Worm (Caenorhabditis elegans): Measurements from ENCODE around the gene sax-1.

The sax-1 gene

DNA sequence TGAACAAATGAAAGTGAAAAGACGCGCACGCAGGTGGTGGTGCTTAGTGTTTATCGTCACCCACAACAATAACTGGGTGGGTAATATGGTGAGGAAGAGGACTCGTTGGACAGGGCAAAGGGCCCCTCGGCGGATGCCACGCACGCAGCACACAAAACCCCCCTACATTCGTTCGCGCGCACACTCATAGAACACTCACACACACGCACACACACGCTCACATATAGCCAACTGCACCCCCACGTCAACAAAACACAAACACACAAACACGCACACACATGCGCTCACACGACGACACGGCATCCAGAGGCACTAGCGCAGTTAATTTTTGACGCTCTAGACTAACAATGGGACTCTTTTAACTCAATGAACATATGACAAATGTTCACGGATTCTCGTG, 44.2 kb upstream of the sax-1 start (continued):
- TF ChIP-seq fos-1 (tag; optimal IDR thresholded peaks at IDR 0.05): no peak
- no peak for TF ChIP-seq Y5F2A.4 (GFP tag; optimal IDR thresholded peaks at IDR 0.05)
- no peak for TF ChIP-seq nhr-76 (tag; optimal IDR thresholded peaks at IDR 0.05)
- TF ChIP-seq ctbp-1 (GFP tag; IDR thresholded peaks at IDR 0.05): peak; percentile 77
- no peak for TF ChIP-seq unc-39 (tag; optimal IDR thresholded peaks at IDR 0.05)
- no peak for TF ChIP-seq ceh-62 (tag; optimal IDR thresholded peaks at IDR 0.05)
- no peak for TF ChIP-seq T20F7.1 (GFP tag; optimal IDR thresholded peaks at IDR 0.05)
- TF ChIP-seq ZK337.2 (GFP tag; IDR thresholded peaks at IDR 0.05): no peak
- no peak for TF ChIP-seq daf-19 (GFP tag; conservative IDR thresholded peaks at IDR 0.05)
- peak; percentile 58; the same call in 1 of the 2 replicates for TF ChIP-seq vab-7 (GFP tag; IDR thresholded peaks at IDR 0.05)
- TF ChIP-seq zip-11 (GFP tag; IDR thresholded peaks at IDR 0.05): no peak
- no peak for TF ChIP-seq lin-15B (tag; optimal IDR thresholded peaks at IDR 0.05)
- TF ChIP-seq ces-1 (GFP tag; optimal IDR thresholded peaks at IDR 0.05): no peak
- TF ChIP-seq nhr-77 (tag; optimal IDR thresholded peaks at IDR 0.05): no peak
- TF ChIP-seq zag-1 (tag; optimal IDR thresholded peaks at IDR 0.05): no peak
- no peak for TF ChIP-seq Y75B8A.6 (GFP tag; IDR thresholded peaks at IDR 0.05)
- TF ChIP-seq nhr-41 (GFP tag; IDR thresholded peaks at IDR 0.05): no peak
- peak in 1 of 2 experiments; percentile 69 for TF ChIP-seq daf-16 (GFP tag; optimal IDR thresholded peaks at IDR 0.05)
- TF ChIP-seq daf-16 (tag; optimal IDR thresholded peaks at IDR 0.05): no peak
- no peak for TF ChIP-seq lin-13 (GFP tag; optimal IDR thresholded peaks at IDR 0.05)
- no peak for TF ChIP-seq nhr-42 (GFP tag; IDR thresholded peaks at IDR 0.05)
- TF ChIP-seq nhr-10 (tag; optimal IDR thresholded peaks at IDR 0.05): no peak
- no peak for TF ChIP-seq Y48G9A.11 (GFP tag; IDR thresholded peaks at IDR 0.05)
- TF ChIP-seq lin-39 (tag; optimal IDR thresholded peaks at IDR 0.05): no peak
- TF ChIP-seq spr-1 (tag; optimal IDR thresholded peaks at IDR 0.05): no peak
- TF ChIP-seq php-3 (GFP tag; IDR thresholded peaks at IDR 0.05): no peak
- no peak for TF ChIP-seq snpc-1.2 (GFP tag; IDR thresholded peaks at IDR 0.05)
- no peak for TF ChIP-seq tag-97 (GFP tag; IDR thresholded peaks at IDR 0.05)
- no peak for TF ChIP-seq jun-1 (tag; optimal IDR thresholded peaks at IDR 0.05)
- no peak for TF ChIP-seq F44E2.7 (GFP tag; IDR thresholded peaks at IDR 0.05)
- no peak for TF ChIP-seq lin-1 (GFP tag; IDR thresholded peaks at IDR 0.05)
- peak; percentile 60; the same call in 1 of the 2 replicates for TF ChIP-seq egl-43 (GFP tag; IDR thresholded peaks at IDR 0.05)
- peak; percentile 11 for TF ChIP-seq nhr-28 (tag; optimal IDR thresholded peaks at IDR 0.05)
- TF ChIP-seq nhr-102 (tag; optimal IDR thresholded peaks at IDR 0.05): no peak
- no peak for TF ChIP-seq D1046.2 (GFP tag; IDR thresholded peaks at IDR 0.05)
- no peak for TF ChIP-seq zip-2 (tag; optimal IDR thresholded peaks at IDR 0.05)
- TF ChIP-seq T26A8.4 (GFP tag; IDR thresholded peaks at IDR 0.05): no peak
- TF ChIP-seq hlh-11 (tag; optimal IDR thresholded peaks at IDR 0.05): peak; percentile 49
- 0 out of 2 replicates have a peak, but pooled peaks have one; percentile 17 for TF ChIP-seq madf-9 (GFP tag; conservative IDR thresholded peaks at IDR 0.05)
- peak; percentile 81 for TF ChIP-seq mep-1 (tag; optimal IDR thresholded peaks at IDR 0.05)
- peak in 1 of 2 experiments; percentile 83 for TF ChIP-seq mdl-1 (tag; optimal IDR thresholded peaks at IDR 0.05)
- no peak for TF ChIP-seq ztf-11 (tag; optimal IDR thresholded peaks at IDR 0.05)
- TF ChIP-seq hif-1 (tag; optimal IDR thresholded peaks at IDR 0.05): peak in 1 of 2 experiments; percentile 64
- peak; percentile 79 for TF ChIP-seq rbr-2 (tag; optimal IDR thresholded peaks at IDR 0.05)
- no peak for TF ChIP-seq ceh-28 (tag; optimal IDR thresholded peaks at IDR 0.05)
- no peak for TF ChIP-seq nhr-48 (tag; optimal IDR thresholded peaks at IDR 0.05)
- no peak for TF ChIP-seq ZK546.5 (tag; optimal IDR thresholded peaks at IDR 0.05)
- no peak for TF ChIP-seq ceh-32 (tag; optimal IDR thresholded peaks at IDR 0.05; ENCODE audit: poor library complexity)
- TF ChIP-seq Y105C5A.15 (GFP tag; IDR thresholded peaks at IDR 0.05): no peak
- TF ChIP-seq hlh-30 (tag; optimal IDR thresholded peaks at IDR 0.05; ENCODE audit: insufficient read depth): peak; percentile 78
- 0 out of 2 replicates have a peak, but pooled peaks have one; percentile 50 for TF ChIP-seq dmd-8 (GFP tag; IDR thresholded peaks at IDR 0.05)
- no peak for TF ChIP-seq ceh-82 (tag; optimal IDR thresholded peaks at IDR 0.05)
- peak; percentile 64 for TF ChIP-seq fkh-10 (GFP tag; optimal IDR thresholded peaks at IDR 0.05)

Data from whole organism, L4 larva.